Worm (Caenorhabditis elegans) whole organism, late embryonic: ENCODE data around the gene M199.7.

Source experiments
- dve-1 ChIP-seq: sonication (generic microtip); optimal IDR thresholded peaks from 2 replicates; lab custom pipeline; 2017; ENCODE audit warnings: antibody characterized with exemption, mild to moderate bottlenecking, missing genetic modification characterization, missing compliant biosample characterization
- lim-6 ChIP-seq: sonication (generic microtip); optimal IDR thresholded peaks from 2 replicates; lab custom pipeline; 2016; ENCODE audit warnings: missing genetic modification characterization, missing compliant biosample characterization

ce11 chrIV:15127731-15128130 lies 4.7 kb downstream of the M199.7 start, which contains the start of gene M199.9:
- TF ChIP-seq lim-6 (tag; lab: Kevin White, UChicago) (no peak), dve-1 (tag; lab: Kevin White, UChicago) (no peak)
